Fruit fly (Drosophila melanogaster): ENCODE data around the gene Hmx.

Hmx gene

dm6 chr3R:17604880-17605667 is 46.3 kb downstream of the Hmx start (continued):
- TF ChIP-seq Atf6 (GFP tag; IDR thresholded peaks at IDR 0.05) (no peak), Vsx1 (GFP tag; optimal IDR thresholded peaks at IDR 0.05) (no peak), so (GFP tag; IDR thresholded peaks at IDR 0.05) (no peak), PHDP (tag; optimal IDR thresholded peaks at IDR 0.05) (no peak), CG2120 (GFP tag; optimal IDR thresholded peaks at IDR 0.05) (peak; percentile 6), CG7556 (GFP tag; optimal IDR thresholded peaks at IDR 0.05) (peak; percentile 49), tup (GFP tag; optimal IDR thresholded peaks at IDR 0.05) (no peak), CG1647 (GFP tag; optimal IDR thresholded peaks at IDR 0.05) (no peak), Sry-β (GFP tag; optimal IDR thresholded peaks at IDR 0.05) (peak; percentile 94), prd (optimal IDR thresholded peaks at IDR 0.05) (no peak), prd (GFP tag; IDR thresholded peaks at IDR 0.05) (0 out of 3 replicates have a peak, but pooled peaks have one; percentile 25), CG14014 (GFP tag; IDR thresholded peaks at IDR 0.05) (no peak), phol (tag; optimal IDR thresholded peaks at IDR 0.05) (peak; percentile 11), wor (GFP tag; IDR thresholded peaks at IDR 0.05) (peak; percentile 32; the same call in 1 of the 2 replicates), CG10543 (GFP tag; optimal IDR thresholded peaks at IDR 0.05) (peak; percentile 28), CG13123 (GFP tag; optimal IDR thresholded peaks at IDR 0.05) (no peak), CG12659 (GFP tag; optimal IDR thresholded peaks at IDR 0.05) (no peak), sima (GFP tag; optimal IDR thresholded peaks at IDR 0.05) (no peak), jigr1 (GFP tag; IDR thresholded peaks at IDR 0.05) (no peak), Hr78 (GFP tag; optimal IDR thresholded peaks at IDR 0.05) (no peak), CG15696 (tag; optimal IDR thresholded peaks at IDR 0.05) (peak; percentile 35), chinmo (GFP tag; IDR thresholded peaks at IDR 0.05; ENCODE audit: partially characterized antibody) (no peak), pnt (GFP tag; optimal IDR thresholded peaks at IDR 0.05) (no peak), Adf1 (GFP tag; IDR thresholded peaks at IDR 0.05) (peak; percentile 5), Awh (GFP tag; IDR thresholded peaks at IDR 0.05) (0 out of 2 replicates have a peak, but pooled peaks have one; percentile 15), tap (tag; optimal IDR thresholded peaks at IDR 0.05) (peak; percentile 7), oc (tag; optimal IDR thresholded peaks at IDR 0.05) (no peak), CG12299 (tag; optimal IDR thresholded peaks at IDR 0.05) (peak; percentile 20), CG14441 (GFP tag; IDR thresholded peaks at IDR 0.05) (no peak), eyg (GFP tag; optimal IDR thresholded peaks at IDR 0.05) (no peak), CG4617 (GFP tag; optimal IDR thresholded peaks at IDR 0.05; ENCODE audit: borderline replicate concordance) (no peak), ab (GFP tag; optimal IDR thresholded peaks at IDR 0.05) (no peak), CG18599 (GFP tag; optimal IDR thresholded peaks at IDR 0.05) (peak; percentile 41), row (GFP tag; IDR thresholded peaks at IDR 0.05) (peak; percentile 87), rib (GFP tag; IDR thresholded peaks at IDR 0.05) (peak; percentile 72; the same call in 1 of the 2 replicates), ERR (GFP tag; optimal IDR thresholded peaks at IDR 0.05) (no peak), cad (GFP tag; optimal IDR thresholded peaks at IDR 0.05) (no peak), sens-2 (GFP tag; IDR thresholded peaks at IDR 0.05) (no peak), gfzf (GFP tag; optimal IDR thresholded peaks at IDR 0.05) (no peak), pho (GFP tag; optimal IDR thresholded peaks at IDR 0.05) (no peak), HLH3B (GFP tag; IDR thresholded peaks at IDR 0.05) (no peak), unc-4 (GFP tag; IDR thresholded peaks at IDR 0.05; ENCODE audit: partially characterized antibody) (peak; percentile 38; the same call in 1 of the 2 replicates), CG9215 (GFP tag; IDR thresholded peaks at IDR 0.05) (no peak), Meics (GFP tag; optimal IDR thresholded peaks at IDR 0.05) (peak; percentile 56), CG17328 (GFP tag; IDR thresholded peaks at IDR 0.05) (no peak), slp2 (GFP tag; optimal IDR thresholded peaks at IDR 0.05) (no peak), CG18476 (GFP tag; optimal IDR thresholded peaks at IDR 0.05) (no peak), Nf-YC (tag; optimal IDR thresholded peaks at IDR 0.05) (peak; percentile 51), nom (GFP tag; optimal IDR thresholded peaks at IDR 0.05) (no peak)
